Worm (Caenorhabditis elegans): ENCODE measurements around the gene fbxb-72.
A peak's percentile ranks its signal among the peaks of the same experiment; 100 is the strongest.

Gene fbxb-72

DNA sequence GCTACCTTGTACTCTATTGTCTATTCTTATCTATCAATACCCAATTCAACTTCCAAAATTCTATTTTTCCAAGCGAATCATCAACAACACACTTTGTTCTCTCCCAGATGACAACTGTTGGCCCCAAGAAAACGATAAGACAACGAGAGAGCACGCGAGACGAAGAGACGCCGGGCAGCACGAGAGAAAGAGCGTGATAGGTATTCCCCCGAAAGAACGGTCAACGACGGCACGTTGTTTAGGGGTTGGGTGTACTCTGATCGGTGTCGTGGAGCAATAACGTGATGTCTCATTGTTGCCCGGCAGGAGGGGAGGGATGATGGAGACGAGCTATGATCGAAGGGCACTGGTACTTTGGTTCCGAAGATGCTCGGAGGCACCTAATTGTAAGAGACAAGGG, 7.6 kb upstream of the fbxb-72 start (continued):
- TF ChIP-seq daf-12 (tag; optimal IDR thresholded peaks at IDR 0.05) (no peak), mxl-2 (GFP tag; conservative IDR thresholded peaks at IDR 0.05) (peak; percentile 73), snpc-4 (tag; optimal IDR thresholded peaks at IDR 0.05) (no peak), F44E2.7 (GFP tag; IDR thresholded peaks at IDR 0.05) (no peak), unc-62 (GFP tag; optimal IDR thresholded peaks at IDR 0.05 in 1 of 2) (peak; percentile 76 to 98), unc-62 (tag; optimal IDR thresholded peaks at IDR 0.05) (peak; percentile 8), D1046.2 (GFP tag; IDR thresholded peaks at IDR 0.05) (no peak), dve-1 (tag; optimal IDR thresholded peaks at IDR 0.05; ENCODE audit: insufficient read depth) (peak; percentile 97), zip-2 (tag; optimal IDR thresholded peaks at IDR 0.05) (peak; percentile 37), lin-15B (tag; optimal IDR thresholded peaks at IDR 0.05) (no peak), T20F7.1 (GFP tag; optimal IDR thresholded peaks at IDR 0.05) (peak; percentile 62), nhr-28 (tag; optimal IDR thresholded peaks at IDR 0.05) (peak; percentile 96), mdt-29 (GFP tag; IDR thresholded peaks at IDR 0.05) (peak; percentile 98), T26A8.4 (GFP tag; IDR thresholded peaks at IDR 0.05) (peak; percentile 89), nhr-77 (tag; optimal IDR thresholded peaks at IDR 0.05) (peak; percentile 83), lin-1 (GFP tag; IDR thresholded peaks at IDR 0.05) (peak; percentile 80), ceh-20 (GFP tag; IDR thresholded peaks at IDR 0.05) (peak; percentile 90), php-3 (GFP tag; IDR thresholded peaks at IDR 0.05) (peak; percentile 92), tag-97 (GFP tag; IDR thresholded peaks at IDR 0.05) (no peak), mep-1 (tag; optimal IDR thresholded peaks at IDR 0.05) (peak; percentile 79), daf-16 (GFP tag; optimal IDR thresholded peaks at IDR 0.05) (peak; percentile 95 to 96), daf-16 (tag; optimal IDR thresholded peaks at IDR 0.05) (peak; percentile 99), snpc-1.2 (GFP tag; IDR thresholded peaks at IDR 0.05) (no peak), R02D3.7 (tag; optimal IDR thresholded peaks at IDR 0.05) (no peak), nhr-10 (tag; optimal IDR thresholded peaks at IDR 0.05) (peak; percentile 97), daf-8 (GFP tag; IDR thresholded peaks at IDR 0.05) (no peak), set-16 (GFP tag; IDR thresholded peaks at IDR 0.05) (peak; percentile 91), tra-1 (GFP tag; IDR thresholded peaks at IDR 0.05) (peak; percentile 94), mdl-1 (tag; optimal IDR thresholded peaks at IDR 0.05) (peak; percentile 98 to 99), mes-2 (tag; optimal IDR thresholded peaks at IDR 0.05; ENCODE audit: poor library complexity, severe bottlenecking) (peak; percentile 71), spr-3 (GFP tag; optimal IDR thresholded peaks at IDR 0.05) (peak; percentile 9), ces-1 (GFP tag; optimal IDR thresholded peaks at IDR 0.05) (no peak)

DNA sequence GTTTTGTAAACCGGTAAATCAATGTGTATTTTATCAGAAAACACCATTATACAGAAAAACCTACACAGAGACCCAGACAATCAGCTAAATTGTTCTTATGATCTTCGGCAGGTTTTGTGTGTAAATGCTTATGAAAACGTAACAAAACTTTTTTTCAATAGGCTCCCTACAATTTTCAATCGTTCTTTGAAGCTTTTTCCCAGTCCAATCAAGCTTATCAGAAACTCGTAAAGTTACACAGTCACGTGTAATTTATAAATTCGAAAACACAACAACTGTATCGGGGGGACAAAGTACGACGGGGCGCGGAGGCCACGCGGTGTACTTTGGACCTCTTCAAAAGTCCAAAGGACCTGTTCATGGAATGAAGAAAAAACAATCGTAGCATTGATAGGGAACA, 6.5 kb upstream of the fbxb-72 start:
- TF ChIP-seq zfp-3 (GFP tag; conservative IDR thresholded peaks at IDR 0.05) = 0 out of 2 replicates have a peak, but pooled peaks have one; percentile 23
- no peak for TF ChIP-seq R02D3.7 (tag; optimal IDR thresholded peaks at IDR 0.05)
- peak; percentile 47 for TF ChIP-seq aha-1 (tag)
- TF ChIP-seq arid-1 (GFP tag; conservative IDR thresholded peaks at IDR 0.05) = no peak
- TF ChIP-seq saeg-2 (GFP tag; IDR thresholded peaks at IDR 0.05) = no peak
- TF ChIP-seq ceh-32 (tag; optimal IDR thresholded peaks at IDR 0.05; ENCODE audit: poor library complexity) = no peak
- TF ChIP-seq ceh-20 (GFP tag; IDR thresholded peaks at IDR 0.05) = no peak
- TF ChIP-seq jun-1 (tag; optimal IDR thresholded peaks at IDR 0.05) = no peak
- no peak for TF ChIP-seq lin-15B (tag; optimal IDR thresholded peaks at IDR 0.05)
- TF ChIP-seq mes-2 (tag; optimal IDR thresholded peaks at IDR 0.05; ENCODE audit: poor library complexity, severe bottlenecking) = peak; percentile 39
- TF ChIP-seq nhr-41 (GFP tag; IDR thresholded peaks at IDR 0.05) = no peak
- no peak for TF ChIP-seq F26F4.8 (GFP tag; conservative IDR thresholded peaks at IDR 0.05)
- peak; percentile 89 for TF ChIP-seq dve-1 (tag; optimal IDR thresholded peaks at IDR 0.05; ENCODE audit: insufficient read depth)
- peak in 1 of 2 experiments; percentile 26 for TF ChIP-seq lsy-2 (tag; optimal IDR thresholded peaks at IDR 0.05)
- TF ChIP-seq mdt-29 (GFP tag; IDR thresholded peaks at IDR 0.05) = peak; percentile 86
- no peak for TF ChIP-seq zag-1 (tag; optimal IDR thresholded peaks at IDR 0.05)
- TF ChIP-seq madf-9 (GFP tag; conservative IDR thresholded peaks at IDR 0.05) = no peak
- no peak for TF ChIP-seq fos-1 (tag; optimal IDR thresholded peaks at IDR 0.05)
- TF ChIP-seq ZK546.5 (tag; optimal IDR thresholded peaks at IDR 0.05) = no peak
- 0 out of 2 replicates have a peak, but pooled peaks have one; percentile 25 for TF ChIP-seq ctbp-1 (GFP tag; IDR thresholded peaks at IDR 0.05)
- no peak for TF ChIP-seq unc-130 (GFP tag; optimal IDR thresholded peaks at IDR 0.05)
- no peak for TF ChIP-seq mxl-2 (GFP tag; conservative IDR thresholded peaks at IDR 0.05)
- peak; percentile 19 for TF ChIP-seq nhr-28 (tag; optimal IDR thresholded peaks at IDR 0.05)
- no peak for TF ChIP-seq egl-27 (tag; optimal IDR thresholded peaks at IDR 0.05)
- TF ChIP-seq Y75B8A.6 (GFP tag; IDR thresholded peaks at IDR 0.05) = no peak
- no peak for TF ChIP-seq nhr-237 (tag; optimal IDR thresholded peaks at IDR 0.05)
- peak; percentile 72 for TF ChIP-seq mxl-3 (GFP tag; optimal IDR thresholded peaks at IDR 0.05)
- TF ChIP-seq nhr-77 (tag; optimal IDR thresholded peaks at IDR 0.05) = peak; percentile 60

Data from whole organism, L4 larva.